Worm (Caenorhabditis elegans): ENCODE results near the gene idpp-1.

Gene idpp-1

DNA sequence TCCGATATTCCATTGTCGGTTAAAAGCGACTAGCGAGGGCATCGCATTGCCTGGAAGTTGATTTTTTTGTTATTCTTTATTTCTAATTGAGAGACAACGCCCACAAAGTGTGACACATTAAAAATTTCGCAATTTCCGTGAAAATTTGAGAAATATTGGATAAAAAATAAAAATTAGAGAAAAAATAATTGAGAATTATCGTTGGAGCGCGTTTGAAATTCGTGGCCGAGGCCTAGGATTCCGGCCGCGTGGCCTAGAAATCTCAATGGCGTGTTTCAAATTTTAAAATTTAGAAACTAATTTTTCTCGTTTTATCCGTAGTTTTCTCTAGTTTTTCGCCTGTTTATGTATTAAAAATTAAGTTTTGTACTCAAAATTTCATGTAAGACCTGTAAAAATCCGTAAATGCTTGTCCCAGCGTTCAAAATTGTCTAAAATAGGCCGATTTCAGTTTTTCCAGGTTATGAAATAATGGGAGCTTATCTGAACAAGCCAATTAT is 42.8 kb downstream of the idpp-1 start, which contains the start of the genes dagl-2 and ppm-1.G (continued):
- no peak for TF ChIP-seq ceh-48 (tag; optimal IDR thresholded peaks at IDR 0.05)
- no peak for TF ChIP-seq nhr-11 (tag; optimal IDR thresholded peaks at IDR 0.05)
- peak; percentile 7 for TF ChIP-seq pqm-1 (tag; optimal IDR thresholded peaks at IDR 0.05)
- peak; percentile 1 for TF ChIP-seq F13H6.1 (tag; optimal IDR thresholded peaks at IDR 0.05)
- TF ChIP-seq ttx-3 (tag; optimal IDR thresholded peaks at IDR 0.05) = no peak
- peak; percentile 42 for TF ChIP-seq nfya-1 (tag; optimal IDR thresholded peaks at IDR 0.05)
- TF ChIP-seq dve-1 (tag; optimal IDR thresholded peaks at IDR 0.05) = no peak
- peak; percentile 64 for TF ChIP-seq ref-2 (tag; optimal IDR thresholded peaks at IDR 0.05)
- TF ChIP-seq sox-2 (GFP tag; IDR thresholded peaks at IDR 0.05) = no peak
- peak; percentile 53 for TF ChIP-seq tbx-7 (tag; optimal IDR thresholded peaks at IDR 0.05)
- no peak for TF ChIP-seq Y22D7AL.16 (tag; optimal IDR thresholded peaks at IDR 0.05)
- no peak for TF ChIP-seq mec-3 (tag; optimal IDR thresholded peaks at IDR 0.05; ENCODE audit: borderline replicate concordance)
- TF ChIP-seq fkh-10 (GFP tag; optimal IDR thresholded peaks at IDR 0.05) = no peak
- TF ChIP-seq fax-1 (tag; optimal IDR thresholded peaks at IDR 0.05) = peak; percentile 59
- TF ChIP-seq fkh-6 (tag; optimal IDR thresholded peaks at IDR 0.05) = no peak
- TF ChIP-seq ahr-1 (tag; optimal IDR thresholded peaks at IDR 0.05) = no peak
- no peak for TF ChIP-seq ceh-34 (tag; optimal IDR thresholded peaks at IDR 0.05)
- TF ChIP-seq hlh-8 (tag; optimal IDR thresholded peaks at IDR 0.05) = peak; percentile 42
- no peak for TF ChIP-seq ceh-19 (GFP tag; optimal IDR thresholded peaks at IDR 0.05)
- TF ChIP-seq ceh-9 (tag; optimal IDR thresholded peaks at IDR 0.05) = no peak
- TF ChIP-seq madf-2 (tag; optimal IDR thresholded peaks at IDR 0.05) = no peak
- peak; percentile 63 for TF ChIP-seq ets-4 (tag; optimal IDR thresholded peaks at IDR 0.05)
- TF ChIP-seq npax-4 (tag; optimal IDR thresholded peaks at IDR 0.05) = no peak
- TF ChIP-seq ceh-24 (tag; optimal IDR thresholded peaks at IDR 0.05) = no peak
- TF ChIP-seq ceh-22 (tag; optimal IDR thresholded peaks at IDR 0.05) = no peak
- TF ChIP-seq che-1 (tag; optimal IDR thresholded peaks at IDR 0.05) = no peak
- TF ChIP-seq nhr-232 (tag; optimal IDR thresholded peaks at IDR 0.05) = no peak
- peak; percentile 92 for TF ChIP-seq ceh-31 (tag; optimal IDR thresholded peaks at IDR 0.05)
- peak; percentile 39 for TF ChIP-seq lim-6 (tag; optimal IDR thresholded peaks at IDR 0.05)

DNA sequence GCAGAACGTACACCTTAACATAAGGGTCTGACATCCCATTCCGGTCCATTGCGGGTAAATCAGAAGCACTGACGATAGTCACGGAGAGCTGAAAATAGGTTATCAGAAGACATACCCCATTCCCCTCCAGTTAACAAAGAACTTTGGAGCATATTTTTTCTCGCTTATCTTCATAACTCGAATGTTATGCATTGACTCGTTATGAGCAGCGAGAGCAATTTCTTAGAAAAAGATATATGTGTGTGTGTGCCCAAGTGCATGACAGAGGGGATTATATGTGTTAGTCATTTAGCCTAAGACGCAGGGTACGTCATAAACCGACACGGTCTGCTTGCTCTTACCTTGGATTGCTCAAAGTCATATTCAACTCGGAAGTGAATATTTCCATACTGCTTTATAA is 49.1 kb downstream of the idpp-1 start:
- TF ChIP-seq dve-1 (tag; optimal IDR thresholded peaks at IDR 0.05) = no peak
- no peak for TF ChIP-seq ceh-18 (tag; optimal IDR thresholded peaks at IDR 0.05)
- peak; percentile 17 for TF ChIP-seq pax-1 (tag; optimal IDR thresholded peaks at IDR 0.05)
- no peak for TF ChIP-seq hlh-30 (tag; optimal IDR thresholded peaks at IDR 0.05; ENCODE audit: insufficient read depth)
- no peak for TF ChIP-seq lim-6 (tag; optimal IDR thresholded peaks at IDR 0.05)

DNA sequence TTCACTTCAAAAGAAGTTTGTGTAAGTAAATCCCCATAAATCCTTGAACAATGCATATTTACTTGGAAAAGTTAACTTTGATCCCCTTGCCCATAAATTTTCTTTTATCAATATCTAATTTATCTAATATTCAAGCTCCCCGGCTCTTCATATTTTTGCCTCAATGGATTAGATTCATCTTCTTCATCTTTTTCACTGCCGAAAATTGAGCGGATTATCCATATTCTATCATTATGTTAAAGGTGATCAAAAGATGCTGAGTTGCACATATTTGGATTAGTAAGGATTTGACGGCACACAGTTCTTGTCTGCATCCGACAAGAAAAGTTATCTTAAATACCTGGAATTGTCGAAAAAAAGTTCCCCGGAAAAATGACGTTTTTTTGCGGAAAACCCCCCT is 50.1 kb downstream of the idpp-1 start:
- no peak for TF ChIP-seq elt-4 (tag; optimal IDR thresholded peaks at IDR 0.05)
- TF ChIP-seq pqm-1 (tag; optimal IDR thresholded peaks at IDR 0.05) = no peak
- no peak for TF ChIP-seq ets-4 (tag; optimal IDR thresholded peaks at IDR 0.05)
- no peak for TF ChIP-seq ceh-45 (GFP tag; IDR thresholded peaks at IDR 0.05)
- no peak for TF ChIP-seq zip-5 (tag; optimal IDR thresholded peaks at IDR 0.05)
- no peak for TF ChIP-seq ceh-48 (tag; optimal IDR thresholded peaks at IDR 0.05)
- no peak for TF ChIP-seq ceh-6 (GFP tag; optimal IDR thresholded peaks at IDR 0.05)
- TF ChIP-seq rnt-1 (tag; optimal IDR thresholded peaks at IDR 0.05) = no peak
